Fruit fly (Drosophila melanogaster) whole organism, embryonic: ENCODE results near the gene Abca3.

Source experiments
- CG10565 ChIP-seq: fragments of 200-800 bp; sonication (Bioruptor generic); optimal IDR thresholded peaks from 3 replicates; lab custom pipeline; 2016; ENCODE audit warnings: missing biosample characterization, mild to moderate bottlenecking, missing genetic modification characterization
- CG14014 ChIP-seq: fragments of 200-800 bp; sonication (Bioruptor generic); IDR thresholded peaks from 2 replicates; pipeline ENCODE4 v1.3.6; 2022; ENCODE audit warnings: missing biosample characterization, missing genetic modification characterization
- CG14441 ChIP-seq: fragments of 200-800 bp; sonication (Bioruptor generic); IDR thresholded peaks from 2 replicates; pipeline ENCODE4 v1.3.6; 2022; ENCODE audit warnings: missing biosample characterization, missing genetic modification characterization
- CG15479 ChIP-seq: fragments of 200-800 bp; sonication (Bioruptor generic); optimal IDR thresholded peaks from 3 replicates; lab custom pipeline; 2019; ENCODE audit warnings: missing biosample characterization, mild to moderate bottlenecking, missing genetic modification characterization, moderate library complexity
- CG15514 ChIP-seq: fragments of 200-800 bp; sonication (Bioruptor generic); optimal IDR thresholded peaks from 3 replicates; lab custom pipeline; 2017; ENCODE audit warnings: missing biosample characterization, missing genetic modification characterization, mild to moderate bottlenecking, moderate library complexity, missing genetic modification reagents
- CG15696 ChIP-seq: fragments of 200-800 bp; sonication (Bioruptor generic); optimal IDR thresholded peaks from 2 replicates; lab custom pipeline; 2019; ENCODE audit warnings: missing biosample characterization, mild to moderate bottlenecking, missing genetic modification characterization, moderate library complexity
- CG1602 ChIP-seq: fragments of 200-800 bp; sonication (Bioruptor generic); optimal IDR thresholded peaks from 3 replicates; lab custom pipeline; 2016; ENCODE audit warnings: missing biosample characterization, missing genetic modification characterization
- CG1603 ChIP-seq: fragments of 200-800 bp; sonication (Bioruptor generic); optimal IDR thresholded peaks from 2 replicates; lab custom pipeline; 2019; ENCODE audit warnings: missing biosample characterization, mild to moderate bottlenecking, missing genetic modification characterization, moderate library complexity
- CG17186 ChIP-seq: fragments of 200-800 bp; sonication (Bioruptor generic); optimal IDR thresholded peaks from 3 replicates; lab custom pipeline; 2017; ENCODE audit warnings: missing biosample characterization, missing genetic modification reagents, missing genetic modification characterization
- CG17361 ChIP-seq: fragments of 200-800 bp; sonication (Bioruptor generic); IDR thresholded peaks from 3 replicates; pipeline ENCODE4 v1.3.6; 2022; ENCODE audit warnings: missing biosample characterization, missing genetic modification characterization
- CG17912 ChIP-seq: fragments of 200-800 bp; sonication (Bioruptor generic); optimal IDR thresholded peaks from 2 replicates; lab custom pipeline; 2018; ENCODE audit warnings: missing biosample characterization, mild to moderate bottlenecking, missing genetic modification characterization
- CG18262 ChIP-seq: fragments of 200-800 bp; optimal IDR thresholded peaks from 3 replicates; lab custom pipeline; 2019; ENCODE audit warnings: missing biosample characterization, mild to moderate bottlenecking, missing genetic modification characterization, moderate library complexity
- CG30403 ChIP-seq: fragments of 200-800 bp; sonication (Bioruptor generic); optimal IDR thresholded peaks from 3 replicates; lab custom pipeline; 2016; ENCODE audit warnings: missing biosample characterization, missing genetic modification characterization
- CG32767 ChIP-seq: fragments of 200-800 bp; sonication (Bioruptor generic); IDR thresholded peaks from 2 replicates; pipeline ENCODE4 v1.3.6; 2022; ENCODE audit warnings: missing biosample characterization, missing genetic modification characterization
- CG3995 ChIP-seq: fragments of 200-800 bp; sonication (Bioruptor generic); optimal IDR thresholded peaks from 3 replicates; lab custom pipeline; 2016; ENCODE audit warnings: missing biosample characterization, missing genetic modification characterization
- CG4282 ChIP-seq: fragments of 200-800 bp; sonication (Bioruptor generic); optimal IDR thresholded peaks from 2 replicates; lab custom pipeline; 2016; ENCODE audit warnings: missing biosample characterization, missing genetic modification characterization
- CG4617 ChIP-seq: fragments of 200-800 bp; sonication (Bioruptor generic); optimal IDR thresholded peaks from 3 replicates; lab custom pipeline; 2016; ENCODE audit warnings: missing biosample characterization, missing genetic modification characterization, borderline replicate concordance
- CG4707 ChIP-seq: fragments of 200-800 bp; sonication (Bioruptor generic); optimal IDR thresholded peaks from 2 replicates; lab custom pipeline; 2018; ENCODE audit warnings: missing biosample characterization, mild to moderate bottlenecking, missing genetic modification characterization, moderate library complexity
- CG4854 ChIP-seq: fragments of 200-800 bp; sonication (Bioruptor generic); optimal IDR thresholded peaks from 2 replicates; lab custom pipeline; 2016; ENCODE audit warnings: missing biosample characterization, missing genetic modification characterization, inconsistent platforms
- CG5245 ChIP-seq: fragments of 200-800 bp; sonication (Bioruptor generic); optimal IDR thresholded peaks from 3 replicates; lab custom pipeline; 2016; ENCODE audit warnings: missing biosample characterization, missing genetic modification characterization
- CG6654 ChIP-seq: fragments of 200-800 bp; sonication (Bioruptor generic); optimal IDR thresholded peaks from 2 replicates; lab custom pipeline; 2017; ENCODE audit warnings: missing biosample characterization, mild to moderate bottlenecking, missing genetic modification characterization
- CG8478 ChIP-seq: fragments of >200 bp; optimal IDR thresholded peaks from 2 replicates; lab custom pipeline; 2018
- CG9215 ChIP-seq: fragments of 200-800 bp; sonication (Bioruptor generic); IDR thresholded peaks from 2 replicates; pipeline ENCODE4 v1.3.6; 2022; ENCODE audit warnings: missing biosample characterization, missing genetic modification characterization
- CG9817 ChIP-seq: fragments of 200-800 bp; sonication (Bioruptor generic); optimal IDR thresholded peaks from 2 replicates; lab custom pipeline; 2018; ENCODE audit warnings: missing biosample characterization, mild to moderate bottlenecking, missing genetic modification characterization, moderate library complexity
- Hmr ChIP-seq: fragments of 200-800 bp; sonication (Bioruptor generic); optimal IDR thresholded peaks from 3 replicates; lab custom pipeline; 2017; ENCODE audit warnings: mild to moderate bottlenecking, missing biosample characterization, missing genetic modification reagents, missing genetic modification characterization
- Jarid2 ChIP-seq: fragments of 200-800 bp; sonication (Bioruptor generic); optimal IDR thresholded peaks from 3 replicates; lab custom pipeline; 2017; ENCODE audit warnings: mild to moderate bottlenecking, missing biosample characterization, missing genetic modification reagents, missing genetic modification characterization
- MESR4 ChIP-seq: fragments of 200-800 bp; sonication (Bioruptor generic); optimal IDR thresholded peaks from 2 replicates; lab custom pipeline; 2018; ENCODE audit warnings: missing biosample characterization, mild to moderate bottlenecking, missing genetic modification characterization, moderate library complexity
- Mrtf ChIP-seq: fragments of 200-800 bp; sonication (Bioruptor generic); IDR thresholded peaks from 3 replicates; pipeline ENCODE4 v1.3.6; 2022; ENCODE audit warnings: missing biosample characterization, missing genetic modification characterization
- Poxn ChIP-seq: fragments of 200-800 bp; sonication (Bioruptor generic); IDR thresholded peaks from 2 replicates; pipeline ENCODE4 v1.3.6; 2022; ENCODE audit warnings: missing biosample characterization, missing genetic modification characterization
- Taf1 ChIP-seq: fragments of 200-800 bp; sonication (Bioruptor generic); IDR thresholded peaks from 2 replicates; pipeline ENCODE4 v1.3.6; 2022; ENCODE audit warnings: missing biosample characterization, missing genetic modification characterization
- Xrp1 ChIP-seq: fragments of 200-800 bp; sonication (Bioruptor generic); IDR thresholded peaks from 2 replicates; pipeline ENCODE4 v1.3.6; 2022; ENCODE audit warnings: missing biosample characterization, missing genetic modification characterization
- ab ChIP-seq: fragments of 200-800 bp; sonication (Bioruptor generic); optimal IDR thresholded peaks from 2 replicates; lab custom pipeline; 2016; ENCODE audit warnings: missing biosample characterization, missing genetic modification characterization
- ap ChIP-seq: fragments of 200-800 bp; sonication (Bioruptor generic); IDR thresholded peaks from 2 replicates; pipeline ENCODE4 v1.3.6; 2022; ENCODE audit warnings: missing biosample characterization, missing genetic modification characterization
- bcd ChIP-seq: fragments of 200-800 bp; sonication (Bioruptor generic); optimal IDR thresholded peaks from 2 replicates; lab custom pipeline; 2017; ENCODE audit warnings: missing biosample characterization, mild to moderate bottlenecking, missing genetic modification characterization
- bsh ChIP-seq, 2 experiments: fragments of 200-800 bp; sonication (Bioruptor generic); optimal IDR thresholded peaks; 2 replicates each; lab custom pipeline; 2017 to 2018; ENCODE audit warnings: mild to moderate bottlenecking in 2 of 2, missing biosample characterization in 2 of 2, missing genetic modification characterization in 2 of 2, moderate library complexity in 1 of 2
- emc ChIP-seq: fragments of 200-800 bp; sonication (Bioruptor generic); optimal IDR thresholded peaks from 2 replicates; lab custom pipeline; 2016; ENCODE audit warnings: missing biosample characterization, missing genetic modification characterization
- eyg ChIP-seq: fragments of 200-800 bp; sonication (Bioruptor generic); optimal IDR thresholded peaks from 3 replicates; lab custom pipeline; 2016; ENCODE audit warnings: missing biosample characterization, missing genetic modification characterization
- gcm2 ChIP-seq: fragments of 200-800 bp; sonication (Bioruptor generic); optimal IDR thresholded peaks from 2 replicates; lab custom pipeline; 2016; ENCODE audit warnings: missing biosample characterization, missing genetic modification characterization
- ind ChIP-seq: fragments of 200-800 bp; sonication (Bioruptor generic); optimal IDR thresholded peaks from 3 replicates; lab custom pipeline; 2016; ENCODE audit warnings: missing biosample characterization, missing genetic modification characterization
- mirr ChIP-seq: fragments of 200-800 bp; sonication (Bioruptor generic); optimal IDR thresholded peaks from 3 replicates; lab custom pipeline; 2018; ENCODE audit warnings: missing biosample characterization, mild to moderate bottlenecking, missing genetic modification characterization
- nerfin-1 ChIP-seq: fragments of 200-800 bp; sonication (Bioruptor generic); optimal IDR thresholded peaks from 3 replicates; lab custom pipeline; 2019; ENCODE audit warnings: missing biosample characterization, mild to moderate bottlenecking, missing genetic modification characterization, moderate library complexity
- oc ChIP-seq: fragments of 200-800 bp; sonication (Bioruptor generic); optimal IDR thresholded peaks from 2 replicates; lab custom pipeline; 2018; ENCODE audit warnings: missing biosample characterization, mild to moderate bottlenecking, missing genetic modification characterization, moderate library complexity
- onecut ChIP-seq: fragments of 200-800 bp; sonication (Bioruptor generic); IDR thresholded peaks from 2 replicates; pipeline ENCODE4 v1.3.6; 2022; ENCODE audit warnings: missing biosample characterization, missing genetic modification characterization
- p53 ChIP-seq: fragments of 200-800 bp; sonication (Bioruptor generic); optimal IDR thresholded peaks from 2 replicates; lab custom pipeline; 2016; ENCODE audit warnings: missing biosample characterization, missing genetic modification characterization
- sc ChIP-seq, 3 experiments: fragments of >200 bp in 2 of 3; fragments of 200-800 bp in 1 of 3; sonication (Bioruptor generic) in 1 of 3; optimal IDR thresholded peaks; 2 replicates in 2 of 3; 3 replicates in 1 of 3; lab custom pipeline; 2017; ENCODE audit warnings: mild to moderate bottlenecking in 1 of 3, missing biosample characterization in 1 of 3, missing genetic modification characterization in 1 of 3, missing genetic modification reagents in 1 of 3
- scrt ChIP-seq: fragments of 200-800 bp; sonication (Bioruptor generic); optimal IDR thresholded peaks from 2 replicates; lab custom pipeline; 2018; ENCODE audit warnings: missing biosample characterization, mild to moderate bottlenecking, missing genetic modification characterization, moderate library complexity
- sr ChIP-seq: fragments of 200-800 bp; sonication (Bioruptor generic); IDR thresholded peaks from 3 replicates; pipeline ENCODE4 v1.3.6; 2022; ENCODE audit warnings: missing biosample characterization, missing genetic modification characterization
- tin ChIP-seq: fragments of 200-800 bp; sonication (Bioruptor generic); optimal IDR thresholded peaks from 3 replicates; lab custom pipeline; 2016; ENCODE audit warnings: missing biosample characterization, missing genetic modification characterization
- tup ChIP-seq: fragments of 200-800 bp; sonication (Bioruptor generic); optimal IDR thresholded peaks from 2 replicates; lab custom pipeline; 2016; ENCODE audit warnings: missing biosample characterization, mild to moderate bottlenecking, missing genetic modification characterization, moderate library complexity
- vnd ChIP-seq: fragments of 200-800 bp; sonication (Bioruptor generic); IDR thresholded peaks from 3 replicates; pipeline ENCODE4 v1.3.6; 2022; ENCODE audit warnings: missing biosample characterization, missing genetic modification characterization; ENCODE audit not compliant: partially characterized antibody

Gene Abca3

dm6 chrX:21322289-21322981 lies 16.0 kb upstream of the Abca3 start (continued):
- peak; percentile 56 for TF ChIP-seq scrt (GFP tag; lab: Kevin White, UChicago)
- TF ChIP-seq Hmr: no peak
- TF ChIP-seq bcd (GFP tag; lab: Kevin White, UChicago): peak; percentile 47
- no peak for TF ChIP-seq p53
- TF ChIP-seq CG10565: no peak
- no peak for TF ChIP-seq CG14014 (GFP tag; lab: Robert Waterston, UW)
- TF ChIP-seq onecut: no peak
- no peak for TF ChIP-seq CG17186 (GFP tag; lab: Kevin White, UChicago)
- TF ChIP-seq Taf1 (GFP tag; lab: Robert Waterston, UW): no peak
- no peak for TF ChIP-seq gcm2 (GFP tag; lab: Kevin White, UChicago)
- TF ChIP-seq Poxn (GFP tag; lab: Robert Waterston, UW): no peak
- TF ChIP-seq oc (tag; lab: Kevin White, UChicago): no peak
- no peak for TF ChIP-seq CG4707 (GFP tag; lab: Kevin White, UChicago)
- peak; percentile 88 for TF ChIP-seq CG17361 (GFP tag; lab: Robert Waterston, UW)
- no peak for TF ChIP-seq CG1603
- no peak for TF ChIP-seq Mrtf (GFP tag; lab: Robert Waterston, UW)
- TF ChIP-seq CG17912: no peak
- no peak for TF ChIP-seq Jarid2 (GFP tag; lab: Kevin White, UChicago)
- TF ChIP-seq MESR4: no peak
- TF ChIP-seq Xrp1 (GFP tag; lab: Robert Waterston, UW): peak; percentile 56; the same call in 1 of the 2 replicates
- no peak for TF ChIP-seq CG4854 (GFP tag; lab: Kevin White, UChicago)
- no peak for TF ChIP-seq vnd
- no peak for TF ChIP-seq CG4282 (GFP tag; lab: Kevin White, UChicago)
- peak; percentile 19 for TF ChIP-seq CG6654 (GFP tag; lab: Kevin White, UChicago)
- peak; percentile 40 for TF ChIP-seq CG15696 (tag; lab: Kevin White, UChicago)
- TF ChIP-seq CG9215: peak; percentile 53
- TF ChIP-seq tup: no peak
- TF ChIP-seq CG8478: no peak
- TF ChIP-seq nerfin-1: peak; percentile 50
- no peak for TF ChIP-seq emc (GFP tag; lab: Kevin White, UChicago)
- TF ChIP-seq CG1602: peak; percentile 6
- no peak for TF ChIP-seq CG15479 (GFP tag; lab: Kevin White, UChicago)
- no peak for TF ChIP-seq ap (GFP tag; lab: Robert Waterston, UW)
- peak; percentile 17 for TF ChIP-seq CG3995
- TF ChIP-seq CG15514 (GFP tag; lab: Kevin White, UChicago): peak; percentile 15
- TF ChIP-seq CG30403: peak; percentile 12
- TF ChIP-seq CG9817: no peak
- no peak for TF ChIP-seq bsh (GFP tag; optimal IDR thresholded peaks at IDR 0.05; lab: Kevin White, UChicago)
- TF ChIP-seq sc (optimal IDR thresholded peaks at IDR 0.05; lab: Kevin White, UChicago): no peak
- peak; percentile 6 for TF ChIP-seq sc (GFP tag; optimal IDR thresholded peaks at IDR 0.05; lab: Kevin White, UChicago)
- peak; percentile 16 for TF ChIP-seq tin (GFP tag; lab: Kevin White, UChicago)
- TF ChIP-seq sr: no peak
- peak; percentile 74 for TF ChIP-seq CG18262
- no peak for TF ChIP-seq eyg
- peak; percentile 39 for TF ChIP-seq mirr
- peak; percentile 54 for TF ChIP-seq ind
- no peak for TF ChIP-seq CG4617 (GFP tag; lab: Kevin White, UChicago)
- TF ChIP-seq CG5245 (GFP tag; lab: Kevin White, UChicago): no peak
- TF ChIP-seq ab (GFP tag; lab: Kevin White, UChicago): no peak
- TF ChIP-seq CG32767: no peak
- TF ChIP-seq CG14441 (GFP tag; lab: Robert Waterston, UW): peak; percentile 25; the same call in 1 of the 2 replicates
